Worm (Caenorhabditis elegans) whole organism, L4 larva: ENCODE measurements around the gene him-3.

Experiments
- F10B5.3 ChIP-seq: sonication (generic microtip); optimal IDR thresholded peaks from 2 replicates; lab custom pipeline; 2016; ENCODE audit warnings: mild to moderate bottlenecking, missing genetic modification characterization, missing compliant biosample characterization
- T20F7.1 ChIP-seq: fragments of 200-800 bp; sonication (Bioruptor generic); optimal IDR thresholded peaks from 2 replicates; lab custom pipeline; 2018; ENCODE audit warnings: mild to moderate bottlenecking, missing genetic modification characterization, missing compliant biosample characterization
- T26A8.4 ChIP-seq: fragments of 200-800 bp; sonication (Bioruptor generic); IDR thresholded peaks from 2 replicates; pipeline ENCODE4 v1.3.6; 2022; ENCODE audit warnings: missing genetic modification characterization, missing compliant biosample characterization
- Y105C5A.15 ChIP-seq: fragments of 200-800 bp; sonication (Bioruptor generic); IDR thresholded peaks from 2 replicates; pipeline ENCODE4 v1.3.6; 2022; ENCODE audit warnings: missing genetic modification characterization, missing compliant biosample characterization
- Y48G9A.11 ChIP-seq: fragments of 200-800 bp; sonication (Bioruptor generic); IDR thresholded peaks from 2 replicates; pipeline ENCODE4 v1.3.6; 2022; ENCODE audit warnings: missing genetic modification reagents, missing genetic modification characterization, missing compliant biosample characterization
- aha-1 ChIP-seq: fragments of 150-350 bp; peaks from one replicate; lab custom pipeline; 2014; ENCODE audit warnings: missing biosample characterization, missing genetic modification characterization
- arid-1 ChIP-seq: fragments of 200-800 bp; sonication (Bioruptor generic); conservative IDR thresholded peaks from 2 replicates; pipeline ENCODE4 v1.3.6; 2022; ENCODE audit warnings: missing genetic modification reagents, missing genetic modification characterization, missing compliant biosample characterization
- attf-4 ChIP-seq: sonication (generic microtip); optimal IDR thresholded peaks from 3 replicates; lab custom pipeline; 2017; ENCODE audit warnings: missing biosample characterization, missing genetic modification characterization
- ceh-32 ChIP-seq: sonication (generic microtip); optimal IDR thresholded peaks from 2 replicates; lab custom pipeline; 2016; ENCODE audit warnings: mild to moderate bottlenecking, missing genetic modification characterization, missing compliant biosample characterization; ENCODE audit not compliant: poor library complexity
- ces-1 ChIP-seq: fragments of 150-350 bp; sonication (generic microtip); optimal IDR thresholded peaks from 4 replicates; lab custom pipeline; 2014; ENCODE audit warnings: missing biosample characterization, missing genetic modification reagents, missing genetic modification characterization
- cey-2 ChIP-seq: sonication (generic microtip); optimal IDR thresholded peaks from 3 replicates; lab custom pipeline; 2017; ENCODE audit warnings: missing genetic modification characterization, mild to moderate bottlenecking, missing compliant biosample characterization, antibody characterized with exemption, borderline replicate concordance; ENCODE audit not compliant: insufficient read depth
- daf-12 ChIP-seq: fragments of 150-350 bp; optimal IDR thresholded peaks from 2 replicates; lab custom pipeline; 2014; ENCODE audit warnings: missing biosample characterization, missing genetic modification reagents, missing genetic modification characterization
- daf-16 ChIP-seq, 3 experiments: sonication (generic microtip); optimal IDR thresholded peaks; 2 replicates each; lab custom pipeline; 2016 to 2017; ENCODE audit warnings: missing genetic modification characterization in 3 of 3, missing genetic modification reagents in 3 of 3, mild to moderate bottlenecking in 2 of 3, missing compliant biosample characterization in 2 of 3, missing biosample characterization in 1 of 3, moderate library complexity in 1 of 3
- daf-8 ChIP-seq: fragments of 200-800 bp; sonication (Bioruptor generic); IDR thresholded peaks from 2 replicates; pipeline ENCODE4 v1.3.6; 2022; ENCODE audit warnings: missing genetic modification characterization, missing compliant biosample characterization
- dpl-1 ChIP-seq: fragments of 150-350 bp; optimal IDR thresholded peaks from 2 replicates; lab custom pipeline; 2014; ENCODE audit warnings: missing biosample characterization, missing genetic modification reagents, missing genetic modification characterization
- duxl-1 ChIP-seq: sonication (generic microtip); optimal IDR thresholded peaks from 2 replicates; lab custom pipeline; 2016; ENCODE audit warnings: mild to moderate bottlenecking, missing genetic modification characterization, moderate library complexity, missing compliant biosample characterization; ENCODE audit not compliant: poor library complexity
- egl-27 ChIP-seq: sonication (generic microtip); optimal IDR thresholded peaks from 3 replicates; lab custom pipeline; 2017; ENCODE audit warnings: missing biosample characterization, missing genetic modification reagents, missing genetic modification characterization
- egl-43 ChIP-seq: fragments of 200-800 bp; sonication (Bioruptor generic); IDR thresholded peaks from 2 replicates; pipeline ENCODE4 v1.3.6; 2022; ENCODE audit warnings: missing genetic modification reagents, missing genetic modification characterization, missing compliant biosample characterization
- fkh-10 ChIP-seq: fragments of 150-350 bp; optimal IDR thresholded peaks from 2 replicates; lab custom pipeline; 2014; ENCODE audit warnings: missing biosample characterization, missing genetic modification reagents, missing genetic modification characterization
- hif-1 ChIP-seq, 2 experiments: sonication (generic microtip); optimal IDR thresholded peaks; 2 replicates each; lab custom pipeline; 2016 to 2017; ENCODE audit warnings: missing compliant biosample characterization in 2 of 2, missing genetic modification characterization in 2 of 2, missing genetic modification reagents in 2 of 2, missing genotype in 2 of 2, mild to moderate bottlenecking in 1 of 2
- lir-3 ChIP-seq: sonication (generic microtip); optimal IDR thresholded peaks from 2 replicates; lab custom pipeline; 2016; ENCODE audit warnings: mild to moderate bottlenecking, missing genetic modification characterization, missing compliant biosample characterization
- mxl-2 ChIP-seq: fragments of 200-800 bp; sonication (Bioruptor generic); conservative IDR thresholded peaks from 2 replicates; pipeline ENCODE4 v1.3.6; 2022; ENCODE audit warnings: missing genetic modification reagents, missing genetic modification characterization, missing compliant biosample characterization
- nhr-10 ChIP-seq: fragments of 150-350 bp; optimal IDR thresholded peaks from 2 replicates; lab custom pipeline; 2014; ENCODE audit warnings: missing biosample characterization, missing genetic modification characterization
- nhr-11 ChIP-seq: fragments of 150-350 bp; optimal IDR thresholded peaks from 2 replicates; lab custom pipeline; 2014; ENCODE audit warnings: missing biosample characterization, missing genetic modification characterization
- nhr-237 ChIP-seq: sonication (generic microtip); optimal IDR thresholded peaks from 2 replicates; lab custom pipeline; 2017; ENCODE audit warnings: missing biosample characterization, missing genetic modification characterization
- nhr-41 ChIP-seq: fragments of 200-800 bp; sonication (Bioruptor generic); IDR thresholded peaks from 2 replicates; pipeline ENCODE4 v1.3.6; 2022; ENCODE audit warnings: missing genetic modification reagents, missing genetic modification characterization, missing compliant biosample characterization
- nhr-76 ChIP-seq: fragments of 150-350 bp; optimal IDR thresholded peaks from 2 replicates; lab custom pipeline; 2014; ENCODE audit warnings: missing biosample characterization, missing genetic modification characterization
- nhr-77 ChIP-seq: fragments of 150-350 bp; optimal IDR thresholded peaks from 2 replicates; lab custom pipeline; 2014; ENCODE audit warnings: missing biosample characterization, missing genetic modification characterization
- pqm-1 ChIP-seq: sonication (generic microtip); optimal IDR thresholded peaks from 2 replicates; lab custom pipeline; 2017; ENCODE audit warnings: missing biosample characterization, missing genetic modification characterization
- skn-1 ChIP-seq: fragments of 150-350 bp; optimal IDR thresholded peaks from 2 replicates; lab custom pipeline; 2014; ENCODE audit warnings: missing biosample characterization, missing genetic modification characterization
- unc-39 ChIP-seq: sonication (generic microtip); optimal IDR thresholded peaks from 2 replicates; lab custom pipeline; 2017; ENCODE audit warnings: missing biosample characterization, missing genetic modification characterization
- unc-62 ChIP-seq, 3 experiments: fragments of 150-350 bp in 1 of 3; sonication (generic microtip); optimal IDR thresholded peaks in 2 of 3; peaks in 1 of 3; 1 replicate in 1 of 3; 2 replicates in 2 of 3; lab custom pipeline; 2014 to 2017; ENCODE audit warnings: missing biosample characterization in 3 of 3, missing genetic modification characterization in 3 of 3, missing genetic modification reagents in 3 of 3, missing genotype in 1 of 3
- vab-7 ChIP-seq: fragments of 200-800 bp; sonication (Bioruptor generic); IDR thresholded peaks from 2 replicates; pipeline ENCODE4 v1.3.6; 2022; ENCODE audit warnings: missing genetic modification reagents, missing genetic modification characterization, missing compliant biosample characterization
- zfp-2 ChIP-seq: sonication (generic microtip); optimal IDR thresholded peaks from 2 replicates; lab custom pipeline; 2016; ENCODE audit warnings: mild to moderate bottlenecking, missing genetic modification characterization, missing compliant biosample characterization
- zip-2 ChIP-seq: fragments of 150-350 bp; optimal IDR thresholded peaks from 2 replicates; lab custom pipeline; 2014; ENCODE audit warnings: missing biosample characterization, missing genetic modification characterization

Gene him-3

ce11 chrIV:6977089-6977558, at the start of gene him-3, which contains the start of gene pgl-1:
Gene him-3, plus strand, starts transcription at chrIV:6977508.
Gene pgl-1, minus strand, starts transcription at chrIV:6977318.
- TF ChIP-seq mxl-2 (GFP tag; lab: Robert Waterston, UW) (no peak), lir-3 (tag; lab: Kevin White, UChicago) (no peak), nhr-11 (tag; lab: Kevin White, UChicago) (no peak), duxl-1 (tag; lab: Kevin White, UChicago) (no peak)

ce11 chrIV:6928417-6928816, 48.9 kb upstream of the him-3 start, which contains the start of gene cest-6:
Gene cest-6, minus strand, starts transcription at chrIV:6928517.
- TF ChIP-seq pqm-1 (peak; percentile 2), ceh-32 (tag; lab: Kevin White, UChicago) (no peak), arid-1 (GFP tag; lab: Robert Waterston, UW) (no peak), F10B5.3 (tag; lab: Kevin White, UChicago) (no peak), egl-43 (no peak)

DNA sequence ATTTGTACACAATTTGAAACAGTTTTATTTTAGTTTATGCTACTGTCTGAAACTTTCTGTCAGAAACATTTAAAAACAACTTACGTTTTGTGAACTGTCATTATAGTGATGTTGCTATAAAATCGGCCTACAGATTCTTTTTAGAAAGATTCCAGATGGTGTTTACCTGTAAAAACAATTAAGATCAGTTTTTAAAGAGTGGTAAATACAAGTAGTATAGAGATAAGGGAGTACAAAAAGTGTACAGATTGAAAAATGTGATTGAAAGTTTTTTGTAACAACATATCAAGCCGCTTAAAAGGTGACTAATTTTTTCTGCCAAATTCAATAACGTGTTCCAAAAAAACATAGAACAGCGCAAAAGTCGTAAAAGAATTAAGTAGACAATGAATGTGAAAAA, 39.8 kb upstream of the him-3 start, which contains the start of gene npr-12:
npr-12 (minus strand) TSS at position 101 of the 400 bp plus-strand sequence.
- TF ChIP-seq nhr-10 (tag; lab: Kevin White, UChicago) (no peak), skn-1 (tag; lab: Kevin White, UChicago) (no peak), nhr-41 (GFP tag; lab: Robert Waterston, UW) (no peak), fkh-10 (no peak), T20F7.1 (GFP tag; lab: Kevin White, UChicago) (no peak), Y48G9A.11 (no peak), ces-1 (GFP tag; lab: Kevin White, UChicago) (no peak), hif-1 (tag; optimal IDR thresholded peaks at IDR 0.05; lab: Kevin White, UChicago) (no peak), daf-16 (GFP tag; optimal IDR thresholded peaks at IDR 0.05; lab: Kevin White, UChicago) (no peak), daf-16 (tag; optimal IDR thresholded peaks at IDR 0.05; lab: Kevin White, UChicago) (no peak), unc-39 (tag; lab: Kevin White, UChicago) (no peak), zfp-2 (tag; lab: Kevin White, UChicago) (no peak), Y105C5A.15 (GFP tag; lab: Robert Waterston, UW) (no peak), daf-12 (tag; lab: Kevin White, UChicago) (no peak), zip-2 (tag; lab: Kevin White, UChicago) (no peak), T26A8.4 (no peak), dpl-1 (GFP tag; lab: Kevin White, UChicago) (no peak)

DNA sequence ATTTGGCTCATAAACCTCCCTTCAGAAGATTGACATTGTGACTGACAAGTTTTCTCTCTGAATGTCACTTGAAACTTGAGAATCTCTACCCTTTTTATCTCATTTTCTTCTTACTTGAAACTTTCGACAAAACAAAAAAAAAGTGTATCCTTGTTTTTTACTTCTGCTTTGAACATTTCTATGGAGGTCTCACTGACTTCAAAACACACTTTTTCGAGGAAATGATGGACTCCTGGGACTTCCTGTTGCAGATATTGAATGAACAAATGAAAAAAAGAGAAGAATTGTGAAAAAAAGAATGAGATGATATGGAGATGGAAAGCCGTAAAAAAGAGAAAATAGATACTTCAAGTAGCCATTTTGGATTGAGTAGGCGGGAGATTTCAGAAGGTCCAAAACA, 36.2 kb upstream of the him-3 start:
- peak; percentile 14 for TF ChIP-seq aha-1
- peak; percentile 59 for TF ChIP-seq fkh-10
- TF ChIP-seq cey-2 (tag; lab: Kevin White, UChicago), result no peak

ce11 chrIV:6946832-6947231, 30.5 kb upstream of the him-3 start:
- TF ChIP-seq daf-8 (GFP tag; lab: Robert Waterston, UW), result no peak
- TF ChIP-seq unc-62 (GFP tag; optimal IDR thresholded peaks at IDR 0.05 in 1 of 2; lab: Kevin White, UChicago), result peak in 1 of 2 experiments; percentile 73
- no peak for TF ChIP-seq unc-62 (tag; optimal IDR thresholded peaks at IDR 0.05; lab: Kevin White, UChicago)
- no peak for TF ChIP-seq vab-7 (GFP tag; lab: Robert Waterston, UW)
- peak; percentile 32 for TF ChIP-seq nhr-11 (tag; lab: Kevin White, UChicago)
- TF ChIP-seq aha-1, result peak; percentile 57
- TF ChIP-seq, all 104 proteins: peak for 3

DNA sequence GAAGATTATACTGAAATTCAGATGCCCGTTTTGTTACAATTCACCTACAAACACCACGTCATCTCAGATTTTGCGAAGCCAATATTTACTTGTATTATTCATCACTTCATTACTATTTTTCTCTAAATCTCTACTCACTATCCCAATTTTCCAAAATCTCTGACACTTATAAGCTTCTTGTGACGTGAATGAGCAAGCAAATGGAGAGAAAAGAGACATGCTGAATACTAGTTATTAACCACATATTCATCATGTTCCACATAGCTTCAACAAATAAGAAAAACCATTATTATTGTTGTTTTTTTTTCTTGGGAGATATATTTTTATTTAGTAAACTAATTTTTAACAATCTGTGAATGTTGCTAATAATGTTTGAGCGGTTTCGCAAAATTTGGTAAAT, 26.0 kb upstream of the him-3 start:
- TF ChIP-seq T26A8.4 (no peak), nhr-77 (tag; lab: Kevin White, UChicago) (no peak), nhr-76 (tag; lab: Kevin White, UChicago) (no peak), vab-7 (GFP tag; lab: Robert Waterston, UW) (no peak), egl-27 (tag; lab: Kevin White, UChicago) (no peak), nhr-237 (tag; lab: Kevin White, UChicago) (no peak), attf-4 (no peak)
